Worm (Caenorhabditis elegans) whole organism, L1 larva: ENCODE results near the gene C06C3.4.

Source experiments
- ama-1 ChIP-seq: fragments of 150-350 bp; optimal IDR thresholded peaks from 2 replicates; lab custom pipeline; 2014
- elt-2 ChIP-seq: sonication (generic microtip); optimal IDR thresholded peaks from 2 replicates; lab custom pipeline; 2016; ENCODE audit warnings: missing genetic modification characterization, mild to moderate bottlenecking, inconsistent platforms, missing compliant biosample characterization, missing genetic modification reagents
- nhr-19 ChIP-seq: fragments of 200-800 bp; sonication (Bioruptor generic); conservative IDR thresholded peaks from 2 replicates; pipeline ENCODE4 v1.3.6; 2022; ENCODE audit warnings: missing genetic modification characterization, missing compliant biosample characterization
- snpc-4 ChIP-seq: fragments of 150-350 bp; optimal IDR thresholded peaks from 2 replicates; lab custom pipeline; 2014; ENCODE audit warnings: missing biosample characterization, missing genetic modification characterization

DNA sequence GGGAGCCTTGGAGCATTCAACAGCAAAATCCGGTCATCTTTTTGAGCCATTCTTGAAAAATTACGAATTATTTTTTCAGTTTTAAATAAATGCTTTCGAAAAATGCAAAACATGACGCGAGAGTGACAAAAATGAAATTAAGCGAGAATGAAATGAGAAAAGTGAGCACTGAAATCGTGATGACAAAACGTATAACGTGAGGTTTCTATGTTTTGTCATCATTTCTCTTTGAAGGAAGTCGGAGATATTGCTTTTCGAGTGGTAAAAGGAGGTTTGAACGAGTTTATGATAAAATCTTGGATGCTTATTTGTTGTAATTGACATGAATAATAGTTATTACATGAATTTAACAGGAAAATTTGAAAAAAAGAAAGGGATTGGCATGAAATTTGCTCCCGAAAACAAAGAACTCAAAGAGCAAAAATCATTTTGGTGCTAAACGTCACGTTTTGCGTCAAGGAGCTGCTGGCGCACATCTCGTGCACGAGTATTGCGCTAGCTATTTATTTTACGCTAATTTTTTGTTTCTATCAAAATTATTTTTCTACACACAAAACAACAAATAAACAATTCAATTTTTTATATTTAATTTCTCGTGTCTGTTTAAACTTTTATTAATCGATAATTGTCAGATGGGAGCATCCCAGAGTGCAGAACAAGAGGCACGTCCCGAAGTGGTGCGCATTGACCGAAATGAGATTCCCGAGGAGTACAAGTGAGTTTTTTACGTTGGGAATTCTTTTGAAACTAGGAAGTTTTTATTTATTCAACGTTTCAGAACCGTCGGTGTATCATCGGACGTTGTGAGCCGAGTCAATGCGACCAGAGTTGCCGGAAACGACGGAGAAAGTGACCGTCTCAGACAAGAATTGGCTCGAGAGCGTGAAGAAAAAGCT is 43.5 kb downstream of the C06C3.4 start, which contains the start of the genes gss-1 and chch-3:
- TF ChIP-seq snpc-4 (tag; lab: Kevin White, UChicago) = peak; percentile 46
- no peak for TF ChIP-seq ama-1
- TF ChIP-seq nhr-19 (GFP tag; lab: Robert Waterston, UW) = peak; percentile 77
- peak; percentile 4 for TF ChIP-seq elt-2 (tag; lab: Kevin White, UChicago)
